Worm (Caenorhabditis elegans) whole organism, L1 larva: Measurements from ENCODE around the gene ctf-4.
A peak's percentile ranks its signal among the peaks of the same experiment; 100 is the strongest.

Experiments
- C04F5.9 ChIP-seq: sonication (generic microtip); optimal IDR thresholded peaks from 2 replicates; lab custom pipeline; 2016; ENCODE audit warnings: missing genetic modification characterization, missing compliant biosample characterization
- C34B4.2 ChIP-seq: sonication (generic microtip); optimal IDR thresholded peaks from 2 replicates; lab custom pipeline; 2017; ENCODE audit warnings: mild to moderate bottlenecking, missing genetic modification characterization, missing compliant biosample characterization
- F16B12.6 ChIP-seq: fragments of 150-350 bp; optimal IDR thresholded peaks from 2 replicates; lab custom pipeline; 2014; ENCODE audit warnings: missing biosample characterization, missing genetic modification characterization
- Y116A8C.19 ChIP-seq: sonication (generic microtip); optimal IDR thresholded peaks from 2 replicates; lab custom pipeline; 2016; ENCODE audit warnings: missing compliant biosample characterization, missing genetic modification characterization, borderline replicate concordance
- alr-1 ChIP-seq: fragments of 200-800 bp; sonication (Bioruptor generic); optimal IDR thresholded peaks from 2 replicates; lab custom pipeline; 2018; ENCODE audit warnings: borderline replicate concordance, mild to moderate bottlenecking, missing genetic modification characterization, missing compliant biosample characterization
- ceh-82 ChIP-seq, 3 experiments: fragments of 150-350 bp in 1 of 3; sonication (generic microtip) in 2 of 3; optimal IDR thresholded peaks; 2 replicates each; lab custom pipeline; 2014 to 2017; ENCODE audit warnings: missing biosample characterization in 3 of 3, missing genetic modification characterization in 3 of 3
- ceh-88 ChIP-seq: fragments of 200-800 bp; sonication (Bioruptor generic); IDR thresholded peaks from 2 replicates; pipeline ENCODE4 v1.3.6; 2022; ENCODE audit warnings: missing genetic modification characterization, missing compliant biosample characterization
- ces-1 ChIP-seq: fragments of 150-350 bp; optimal IDR thresholded peaks from 2 replicates; lab custom pipeline; 2014; ENCODE audit warnings: missing biosample characterization, missing genetic modification reagents, missing genetic modification characterization
- dpl-1 ChIP-seq, 3 experiments: fragments of 150-350 bp in 2 of 3; sonication (generic microtip) in 1 of 3; optimal IDR thresholded peaks; 2 replicates each; lab custom pipeline; 2014 to 2017; ENCODE audit warnings: missing biosample characterization in 3 of 3, missing genetic modification characterization in 3 of 3, missing genetic modification reagents in 3 of 3
- efl-1 ChIP-seq, 4 experiments: fragments of 150-350 bp; optimal IDR thresholded peaks in 3 of 4; peaks in 1 of 4; 1 replicate in 1 of 4; 2 replicates in 3 of 4; lab custom pipeline; 2014; ENCODE audit warnings: missing biosample characterization in 2 of 4, missing genetic modification characterization in 2 of 4, missing genetic modification reagents in 2 of 4
- efl-3 ChIP-seq: fragments of 200-800 bp; sonication (Bioruptor generic); optimal IDR thresholded peaks from 2 replicates; lab custom pipeline; 2018; ENCODE audit warnings: mild to moderate bottlenecking, missing genetic modification characterization, missing compliant biosample characterization
- egl-13 ChIP-seq: sonication (generic microtip); optimal IDR thresholded peaks from 2 replicates; lab custom pipeline; 2016; ENCODE audit warnings: missing genotype, missing genetic modification reagents, missing genetic modification characterization, missing compliant biosample characterization
- egl-27 ChIP-seq, 2 experiments: fragments of 150-350 bp in 1 of 2; sonication (generic microtip); optimal IDR thresholded peaks; 3 replicates each; lab custom pipeline; 2017 to 2018; ENCODE audit warnings: missing biosample characterization in 2 of 2, missing genetic modification characterization in 2 of 2, missing genetic modification reagents in 2 of 2
- elt-3 ChIP-seq, 6 experiments: fragments of 150-350 bp in 1 of 6; sonication (generic microtip); optimal IDR thresholded peaks; 2 replicates each; lab custom pipeline; 2017 to 2018; ENCODE audit warnings: missing biosample characterization in 6 of 6, missing genetic modification characterization in 6 of 6, inconsistent platforms in 1 of 6
- fkh-10 ChIP-seq: sonication (generic microtip); optimal IDR thresholded peaks from 2 replicates; lab custom pipeline; 2017; ENCODE audit warnings: missing biosample characterization, missing genetic modification reagents, missing genetic modification characterization
- fkh-4 ChIP-seq: sonication (generic microtip); optimal IDR thresholded peaks from 2 replicates; lab custom pipeline; 2016; ENCODE audit warnings: missing compliant biosample characterization, missing genetic modification characterization, borderline replicate concordance
- fkh-8 ChIP-seq: sonication (generic microtip); optimal IDR thresholded peaks from 2 replicates; lab custom pipeline; 2016; ENCODE audit warnings: mild to moderate bottlenecking, missing genetic modification characterization, missing compliant biosample characterization
- fos-1 ChIP-seq: fragments of 150-350 bp; optimal IDR thresholded peaks from 2 replicates; lab custom pipeline; 2014; ENCODE audit warnings: missing biosample characterization, missing genetic modification characterization
- grh-1 ChIP-seq: fragments of 200-800 bp; sonication (Bioruptor generic); IDR thresholded peaks from 2 replicates; pipeline ENCODE4 v1.3.6; 2022; ENCODE audit warnings: missing genetic modification reagents, missing genetic modification characterization, missing compliant biosample characterization
- hlh-17 ChIP-seq: fragments of 200-800 bp; sonication (Bioruptor generic); optimal IDR thresholded peaks from 2 replicates; lab custom pipeline; 2018; ENCODE audit warnings: missing genetic modification characterization, mild to moderate bottlenecking, missing compliant biosample characterization, moderate library complexity, borderline replicate concordance
- hpl-2 ChIP-seq: fragments of 150-350 bp; optimal IDR thresholded peaks from 2 replicates; lab custom pipeline; 2014; ENCODE audit warnings: missing biosample characterization, missing genetic modification reagents, missing genetic modification characterization
- lin-14 ChIP-seq: fragments of 200-800 bp; sonication (Bioruptor generic); optimal IDR thresholded peaks from 2 replicates; lab custom pipeline; 2018; ENCODE audit warnings: mild to moderate bottlenecking, missing genetic modification characterization, moderate library complexity, missing compliant biosample characterization
- lin-35 ChIP-seq, 2 experiments: fragments of 150-350 bp; optimal IDR thresholded peaks; 2 replicates each; lab custom pipeline; 2014; ENCODE audit warnings: missing biosample characterization in 2 of 2, missing genetic modification characterization in 2 of 2, missing genetic modification reagents in 2 of 2
- lin-39 ChIP-seq: fragments of 150-350 bp; optimal IDR thresholded peaks from 2 replicates; lab custom pipeline; 2014; ENCODE audit warnings: missing biosample characterization, missing genetic modification reagents, missing genetic modification characterization
- lir-3 ChIP-seq: sonication (generic microtip); optimal IDR thresholded peaks from 2 replicates; lab custom pipeline; 2016; ENCODE audit warnings: mild to moderate bottlenecking, missing genetic modification characterization, moderate library complexity, missing compliant biosample characterization; ENCODE audit not compliant: poor library complexity
- lsy-2 ChIP-seq, 2 experiments: fragments of 150-350 bp; optimal IDR thresholded peaks; 2 replicates each; lab custom pipeline; 2014; ENCODE audit warnings: missing biosample characterization in 2 of 2, missing genetic modification characterization in 2 of 2
- mab-9 ChIP-seq: fragments of 200-800 bp; sonication (Bioruptor generic); IDR thresholded peaks from 2 replicates; pipeline ENCODE4 v1.3.6; 2022; ENCODE audit warnings: missing genetic modification reagents, missing genetic modification characterization, missing compliant biosample characterization
- mdl-1 ChIP-seq, 2 experiments: fragments of 150-350 bp; optimal IDR thresholded peaks; 2 replicates each; lab custom pipeline; 2014 to 2017; ENCODE audit warnings: missing biosample characterization in 2 of 2, missing genetic modification characterization in 2 of 2, inconsistent platforms in 1 of 2
- mef-2 ChIP-seq: fragments of 150-350 bp; optimal IDR thresholded peaks from 2 replicates; lab custom pipeline; 2014; ENCODE audit warnings: missing biosample characterization, missing genetic modification characterization
- nhr-11 ChIP-seq: fragments of 150-350 bp; optimal IDR thresholded peaks from 2 replicates; lab custom pipeline; 2014; ENCODE audit warnings: missing biosample characterization, missing genetic modification characterization
- nhr-12 ChIP-seq: sonication (generic microtip); optimal IDR thresholded peaks from 2 replicates; lab custom pipeline; 2017; ENCODE audit warnings: missing biosample characterization, missing genetic modification characterization
- nhr-20 ChIP-seq: sonication (generic microtip); optimal IDR thresholded peaks from 2 replicates; lab custom pipeline; 2016; ENCODE audit warnings: mild to moderate bottlenecking, missing genetic modification characterization, missing compliant biosample characterization
- nhr-28 ChIP-seq: fragments of 150-350 bp; optimal IDR thresholded peaks from 2 replicates; lab custom pipeline; 2014; ENCODE audit warnings: missing biosample characterization, missing genetic modification characterization
- nhr-47 ChIP-seq: sonication (generic microtip); optimal IDR thresholded peaks from 2 replicates; lab custom pipeline; 2016; ENCODE audit warnings: mild to moderate bottlenecking, missing genetic modification characterization, moderate library complexity, missing compliant biosample characterization
- nhr-71 ChIP-seq: sonication (generic microtip); optimal IDR thresholded peaks from 2 replicates; lab custom pipeline; 2016; ENCODE audit warnings: mild to moderate bottlenecking, missing genetic modification characterization, moderate library complexity, missing compliant biosample characterization
- nhr-76 ChIP-seq: sonication (generic microtip); optimal IDR thresholded peaks from 2 replicates; lab custom pipeline; 2017; ENCODE audit warnings: missing biosample characterization, missing genetic modification characterization
- nhr-77 ChIP-seq: fragments of 150-350 bp; optimal IDR thresholded peaks from 2 replicates; lab custom pipeline; 2014; ENCODE audit warnings: missing biosample characterization, missing genetic modification characterization
- nhr-84 ChIP-seq: sonication (generic microtip); optimal IDR thresholded peaks from 2 replicates; lab custom pipeline; 2017; ENCODE audit warnings: missing biosample characterization, missing genetic modification characterization
- pax-3 ChIP-seq: fragments of 200-800 bp; sonication (Bioruptor generic); optimal IDR thresholded peaks from 2 replicates; lab custom pipeline; 2018; ENCODE audit warnings: mild to moderate bottlenecking, missing genetic modification characterization, moderate library complexity, missing compliant biosample characterization
- pqm-1 ChIP-seq: sonication (generic microtip); optimal IDR thresholded peaks from 3 replicates; lab custom pipeline; 2017; ENCODE audit warnings: missing biosample characterization, missing genetic modification characterization
- skn-1 ChIP-seq: fragments of 150-350 bp; optimal IDR thresholded peaks from 2 replicates; lab custom pipeline; 2014; ENCODE audit warnings: missing biosample characterization, missing genetic modification characterization
- snpc-4 ChIP-seq: fragments of 150-350 bp; optimal IDR thresholded peaks from 2 replicates; lab custom pipeline; 2014; ENCODE audit warnings: missing biosample characterization, missing genetic modification characterization
- snu-23 ChIP-seq: sonication (generic microtip); optimal IDR thresholded peaks from 2 replicates; lab custom pipeline; 2016; ENCODE audit warnings: missing genetic modification characterization, missing compliant biosample characterization
- sptf-1 ChIP-seq: fragments of 150-350 bp; optimal IDR thresholded peaks from 2 replicates; lab custom pipeline; 2014; ENCODE audit warnings: missing biosample characterization, missing genetic modification characterization
- sup-37 ChIP-seq: fragments of 200-800 bp; sonication (Bioruptor generic); optimal IDR thresholded peaks from 2 replicates; lab custom pipeline; 2018; ENCODE audit warnings: mild to moderate bottlenecking, missing genetic modification characterization, missing compliant biosample characterization
- swsn-7 ChIP-seq: sonication (generic microtip); optimal IDR thresholded peaks from 2 replicates; lab custom pipeline; 2016; ENCODE audit warnings: missing genetic modification characterization, missing compliant biosample characterization
- tbx-2 ChIP-seq: sonication (generic microtip); optimal IDR thresholded peaks from 2 replicates; lab custom pipeline; 2016; ENCODE audit warnings: missing genetic modification characterization, missing compliant biosample characterization
- unc-130 ChIP-seq: fragments of 150-350 bp; optimal IDR thresholded peaks from 2 replicates; lab custom pipeline; 2017; ENCODE audit warnings: missing biosample characterization, missing genetic modification characterization, inconsistent platforms
- vab-15 ChIP-seq: sonication (generic microtip); optimal IDR thresholded peaks from 2 replicates; lab custom pipeline; 2017; ENCODE audit warnings: missing genotype, mild to moderate bottlenecking, missing genetic modification characterization, missing compliant biosample characterization
- zag-1 ChIP-seq: fragments of 150-350 bp; optimal IDR thresholded peaks from 2 replicates; lab custom pipeline; 2014; ENCODE audit warnings: missing biosample characterization, missing genetic modification characterization
- zip-4 ChIP-seq: fragments of 200-800 bp; sonication (Bioruptor generic); optimal IDR thresholded peaks from 2 replicates; lab custom pipeline; 2018; ENCODE audit warnings: mild to moderate bottlenecking, missing genetic modification characterization, moderate library complexity, missing compliant biosample characterization
- ztf-4 ChIP-seq: fragments of 150-350 bp; optimal IDR thresholded peaks from 2 replicates; lab custom pipeline; 2014; ENCODE audit warnings: missing biosample characterization, missing genetic modification characterization

The ctf-4 gene

ce11 chrV:10965501-10965900 is at the start of gene ctf-4, which contains the start of gene eef-1G:
TSS of gene ctf-4 (minus strand) at chrV:10965539.
TSS of gene eef-1G (plus strand) at chrV:10965719.
- TF ChIP-seq nhr-20 (tag; lab: Kevin White, UChicago), result peak; percentile 99
- TF ChIP-seq tbx-2 (tag; lab: Kevin White, UChicago), result peak; percentile 97
- peak; percentile 96 for TF ChIP-seq nhr-47 (tag; lab: Kevin White, UChicago)
- peak; percentile 69 for TF ChIP-seq nhr-11 (tag; lab: Kevin White, UChicago)
- TF ChIP-seq nhr-84, result no peak
- TF ChIP-seq nhr-76, result peak; percentile 15
- TF ChIP-seq sptf-1 (tag; lab: Kevin White, UChicago), result no peak
- no peak for TF ChIP-seq efl-3
- peak; percentile 53 for TF ChIP-seq C04F5.9 (tag; lab: Kevin White, UChicago)
- peak; percentile 94 to 97 for TF ChIP-seq lsy-2 (tag; optimal IDR thresholded peaks at IDR 0.05; lab: Kevin White, UChicago)
- peak; percentile 67 for TF ChIP-seq fkh-4 (tag; lab: Kevin White, UChicago)
- peak; percentile 93 for TF ChIP-seq ztf-4
- peak; percentile 74 for TF ChIP-seq vab-15
- TF ChIP-seq pax-3 (tag; lab: Kevin White, UChicago), result peak; percentile 91
- TF ChIP-seq Y116A8C.19, result no peak
- TF ChIP-seq nhr-28, result no peak
- peak; percentile 96 for TF ChIP-seq skn-1 (tag; lab: Kevin White, UChicago)
- TF ChIP-seq snpc-4 (tag; lab: Kevin White, UChicago), result no peak
- no peak for TF ChIP-seq ces-1 (GFP tag; lab: Kevin White, UChicago)
- peak; percentile 48 for TF ChIP-seq mef-2
- TF ChIP-seq fkh-8 (tag; lab: Kevin White, UChicago), result peak; percentile 97
- peak; percentile 99 for TF ChIP-seq unc-130 (tag; lab: Kevin White, UChicago)
- TF ChIP-seq fos-1 (tag; lab: Kevin White, UChicago), result peak; percentile 93
- TF ChIP-seq C34B4.2 (tag; lab: Kevin White, UChicago), result no peak
- peak in 1 of 2 experiments; percentile 93 for TF ChIP-seq mdl-1 (tag; optimal IDR thresholded peaks at IDR 0.05; lab: Kevin White, UChicago)
- peak in 1 of 2 experiments; percentile 34 for TF ChIP-seq egl-27 (tag; optimal IDR thresholded peaks at IDR 0.05; lab: Kevin White, UChicago)
- peak; percentile 82 for TF ChIP-seq lin-39 (tag; lab: Kevin White, UChicago)
- TF ChIP-seq zag-1 (tag; lab: Kevin White, UChicago), result peak; percentile 46
- no peak for TF ChIP-seq hlh-17 (GFP tag; lab: Kevin White, UChicago)
- TF ChIP-seq snu-23, result peak; percentile 98
- TF ChIP-seq egl-13 (tag; lab: Kevin White, UChicago), result peak; percentile 95
- TF ChIP-seq nhr-71, result peak; percentile 98
- peak; percentile 88 to 98 (median 94) for TF ChIP-seq ceh-82 (tag; optimal IDR thresholded peaks at IDR 0.05; lab: Kevin White, UChicago)
- TF ChIP-seq nhr-77 (tag; lab: Kevin White, UChicago), result peak; percentile 96
- peak; percentile 85 for TF ChIP-seq zip-4 (GFP tag; lab: Kevin White, UChicago)
- peak; percentile 97 to 99 for TF ChIP-seq lin-35 (GFP tag; optimal IDR thresholded peaks at IDR 0.05; lab: Kevin White, UChicago)
- TF ChIP-seq ceh-88 (GFP tag; lab: Robert Waterston, UW), result peak; percentile 85
- TF ChIP-seq efl-1 (optimal IDR thresholded peaks at IDR 0.05; lab: Kevin White, UChicago), result peak; percentile 96 to 99
- peak; percentile 94 to 99 for TF ChIP-seq efl-1 (GFP tag; optimal IDR thresholded peaks at IDR 0.05 in 1 of 2; lab: Kevin White, UChicago)
- peak; percentile 71 for TF ChIP-seq sup-37 (GFP tag; lab: Kevin White, UChicago)
- TF ChIP-seq hpl-2 (GFP tag; lab: Kevin White, UChicago), result peak; percentile 89
- no peak for TF ChIP-seq nhr-12 (tag; lab: Kevin White, UChicago)
- peak; percentile 95 to 96 (median 95) for TF ChIP-seq dpl-1 (GFP tag; optimal IDR thresholded peaks at IDR 0.05; lab: Kevin White, UChicago)
- no peak for TF ChIP-seq alr-1
- TF ChIP-seq mab-9 (GFP tag; lab: Robert Waterston, UW), result peak; percentile 86
- peak; percentile 95 for TF ChIP-seq swsn-7 (tag; lab: Kevin White, UChicago)
- peak; percentile 80 for TF ChIP-seq fkh-10 (GFP tag; lab: Kevin White, UChicago)
- peak in 4 of 6 experiments; percentile 30 to 96 (median 94) for TF ChIP-seq elt-3 (tag; optimal IDR thresholded peaks at IDR 0.05; lab: Kevin White, UChicago)
- peak; percentile 81 for TF ChIP-seq lir-3 (tag; lab: Kevin White, UChicago)
- TF ChIP-seq lin-14 (GFP tag; lab: Kevin White, UChicago), result peak; percentile 99
- peak; percentile 93 for TF ChIP-seq grh-1
- TF ChIP-seq pqm-1, result no peak
- peak; percentile 68 for TF ChIP-seq F16B12.6 (tag; lab: Kevin White, UChicago)
